Fruit fly (Drosophila melanogaster) whole organism, adult: ENCODE data around the gene PH4alphaEFB.

Experiments used
- CG11617 ChIP-seq: fragments of 200-800 bp; sonication (Bioruptor generic); optimal IDR thresholded peaks from 2 replicates; lab custom pipeline; 2017; ENCODE audit warnings: mild to moderate bottlenecking, missing biosample characterization, missing genetic modification reagents, missing genetic modification characterization
- CG12768 ChIP-seq: fragments of 200-800 bp; sonication (Bioruptor generic); optimal IDR thresholded peaks from 2 replicates; lab custom pipeline; 2017; ENCODE audit warnings: missing biosample characterization, missing genetic modification characterization, mild to moderate bottlenecking, moderate library complexity, missing genetic modification reagents
- CG14711 ChIP-seq: fragments of 200-800 bp; sonication (Bioruptor generic); optimal IDR thresholded peaks from 2 replicates; lab custom pipeline; 2018; ENCODE audit warnings: missing biosample characterization, mild to moderate bottlenecking, missing genetic modification characterization, moderate library complexity
- CG33017 ChIP-seq: fragments of 200-800 bp; sonication (Bioruptor generic); optimal IDR thresholded peaks from 2 replicates; lab custom pipeline; 2018; ENCODE audit warnings: missing biosample characterization, mild to moderate bottlenecking, missing genetic modification characterization, moderate library complexity
- CG5204 ChIP-seq: fragments of 200-800 bp; sonication (Bioruptor generic); optimal IDR thresholded peaks from 2 replicates; lab custom pipeline; 2016; ENCODE audit warnings: missing biosample characterization, missing genetic modification characterization
- CG7045 ChIP-seq: fragments of 200-800 bp; sonication (Bioruptor generic); optimal IDR thresholded peaks from 2 replicates; lab custom pipeline; 2017; ENCODE audit warnings: missing biosample characterization, mild to moderate bottlenecking, missing genetic modification characterization
- CG7101 ChIP-seq: fragments of 200-800 bp; sonication (Bioruptor generic); optimal IDR thresholded peaks from 2 replicates; lab custom pipeline; 2018; ENCODE audit warnings: missing biosample characterization, mild to moderate bottlenecking, missing genetic modification characterization, moderate library complexity
- Crg-1 ChIP-seq: fragments of 200-800 bp; sonication (Bioruptor generic); optimal IDR thresholded peaks from 2 replicates; lab custom pipeline; 2016; ENCODE audit warnings: missing biosample characterization, missing genetic modification characterization
- Hr96 ChIP-seq: fragments of 200-800 bp; sonication (Bioruptor generic); optimal IDR thresholded peaks from 2 replicates; lab custom pipeline; 2016; ENCODE audit warnings: missing biosample characterization, missing genetic modification characterization
- Mnt ChIP-seq: fragments of 200-800 bp; sonication (Bioruptor generic); optimal IDR thresholded peaks from 2 replicates; lab custom pipeline; 2016; ENCODE audit warnings: missing biosample characterization, mild to moderate bottlenecking, missing genetic modification characterization
- cnc ChIP-seq, 2 experiments: fragments of >200 bp; optimal IDR thresholded peaks; 2 replicates each; lab custom pipeline; 2017
- kay ChIP-seq: fragments of 200-800 bp; sonication (Bioruptor generic); peaks from one replicate; lab custom pipeline; 2016; ENCODE audit warnings: missing biosample characterization, missing genetic modification characterization, borderline replicate concordance
- tj ChIP-seq: fragments of 200-800 bp; sonication (Bioruptor generic); optimal IDR thresholded peaks from 3 replicates; lab custom pipeline; 2017; ENCODE audit warnings: missing biosample characterization, mild to moderate bottlenecking, missing genetic modification characterization, moderate library complexity
- toe ChIP-seq: fragments of 200-800 bp; sonication (Bioruptor generic); optimal IDR thresholded peaks from 2 replicates; lab custom pipeline; 2016; ENCODE audit warnings: missing biosample characterization, missing genetic modification characterization

DNA sequence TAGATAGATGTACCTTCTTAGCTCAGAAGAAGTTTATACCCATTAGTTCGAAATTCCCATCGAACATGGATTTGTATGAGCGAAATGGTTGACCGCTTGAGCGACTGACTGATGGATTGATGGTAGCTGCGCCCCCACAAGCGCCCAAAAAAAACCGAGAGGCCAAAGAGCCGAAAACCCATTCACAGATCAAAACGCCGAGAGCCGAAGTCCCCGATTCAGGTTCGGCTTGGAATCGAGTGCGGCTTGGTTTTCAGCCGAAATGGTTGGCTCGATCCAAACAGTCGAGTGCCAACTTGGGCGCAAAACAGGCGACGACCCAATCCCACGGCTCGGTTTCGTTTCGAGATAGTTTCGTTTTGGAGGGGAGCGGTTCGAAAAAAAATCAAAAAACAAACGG lies 5.7 kb upstream of the PH4alphaEFB start:
- TF ChIP-seq CG7045 (GFP tag; lab: Kevin White, UChicago) (no peak), Crg-1 (no peak), toe (GFP tag; lab: Kevin White, UChicago) (no peak), CG12768 (GFP tag; lab: Kevin White, UChicago) (no peak), Mnt (GFP tag; lab: Kevin White, UChicago) (no peak), cnc (optimal IDR thresholded peaks at IDR 0.05; lab: Kevin White, UChicago) (no peak), CG7101 (tag; lab: Kevin White, UChicago) (no peak), CG33017 (tag; lab: Kevin White, UChicago) (no peak), Hr96 (GFP tag; lab: Kevin White, UChicago) (no peak), kay (GFP tag; lab: Kevin White, UChicago) (no peak), CG11617 (GFP tag; lab: Kevin White, UChicago) (no peak), CG5204 (no peak), CG14711 (tag; lab: Kevin White, UChicago) (no peak), tj (GFP tag; lab: Kevin White, UChicago) (no peak)
